Worm (Caenorhabditis elegans): Measurements from ENCODE around the gene rpl-32.
A peak's percentile ranks its signal among the peaks of the same experiment; 100 is the strongest.

The rpl-32 gene

DNA sequence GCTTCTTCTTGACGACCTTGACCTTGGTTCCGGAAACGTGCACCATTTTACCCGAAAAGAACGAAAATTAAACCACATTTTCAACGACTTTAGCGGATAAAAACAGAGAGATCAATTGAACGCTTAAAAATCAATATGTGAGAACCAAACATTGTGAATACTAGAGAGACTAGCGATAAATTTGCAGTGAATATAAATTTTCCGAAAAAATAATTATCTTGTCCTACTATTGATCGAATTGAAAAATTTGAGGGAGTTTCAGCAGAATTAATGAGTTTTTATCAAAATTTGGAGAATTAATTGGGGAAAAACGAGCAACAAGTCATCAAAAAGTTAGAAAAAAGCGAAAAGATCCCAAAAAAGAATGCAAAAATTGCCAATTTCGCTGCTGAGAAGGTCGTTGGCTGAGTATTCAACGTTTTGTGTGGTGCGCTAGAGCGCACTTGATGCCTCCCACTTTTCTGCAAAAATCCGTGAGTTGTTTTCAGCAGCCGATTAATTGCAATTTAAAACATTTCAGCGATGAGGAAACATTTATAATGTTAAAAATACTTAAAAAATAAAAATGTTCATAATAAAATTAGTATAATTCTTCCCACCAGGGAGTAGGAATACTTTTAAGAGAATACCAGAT lies at the start of gene rpl-32:
rpl-32 (minus strand) TSS at position 51 of the 634 bp plus-strand sequence.
- TF ChIP-seq nhr-11 (tag; optimal IDR thresholded peaks at IDR 0.05) = peak; percentile 81
- TF ChIP-seq lin-15B (tag; optimal IDR thresholded peaks at IDR 0.05) = peak; percentile 32
- TF ChIP-seq lin-13 (GFP tag; optimal IDR thresholded peaks at IDR 0.05) = peak; percentile 70
- peak; percentile 97 for TF ChIP-seq lin-38 (GFP tag; IDR thresholded peaks at IDR 0.05)
- peak; percentile 80 for TF ChIP-seq mes-2 (tag; optimal IDR thresholded peaks at IDR 0.05; ENCODE audit: poor library complexity, severe bottlenecking)
- no peak for TF ChIP-seq snpc-1.2 (GFP tag; IDR thresholded peaks at IDR 0.05)
- TF ChIP-seq rbr-2 (tag; optimal IDR thresholded peaks at IDR 0.05) = peak; percentile 74
- peak; percentile 76 for TF ChIP-seq nhr-28 (tag; optimal IDR thresholded peaks at IDR 0.05)
- TF ChIP-seq dve-1 (tag; optimal IDR thresholded peaks at IDR 0.05; ENCODE audit: insufficient read depth) = peak; percentile 86
- peak; percentile 71 for TF ChIP-seq dpl-1 (GFP tag; optimal IDR thresholded peaks at IDR 0.05)
- TF ChIP-seq unc-130 (GFP tag; optimal IDR thresholded peaks at IDR 0.05) = peak; percentile 66
- no peak for TF ChIP-seq T26A8.4 (GFP tag; IDR thresholded peaks at IDR 0.05)
- peak; percentile 6 to 90 for TF ChIP-seq lsy-2 (tag; optimal IDR thresholded peaks at IDR 0.05)
- TF ChIP-seq daf-16 (GFP tag; optimal IDR thresholded peaks at IDR 0.05) = no peak
- peak; percentile 17 for TF ChIP-seq daf-16 (tag; optimal IDR thresholded peaks at IDR 0.05)
- peak; percentile 76 for TF ChIP-seq hlh-30 (tag; optimal IDR thresholded peaks at IDR 0.05; ENCODE audit: insufficient read depth)
- TF ChIP-seq aha-1 (tag) = peak; percentile 78
- no peak for TF ChIP-seq lim-7 (GFP tag; IDR thresholded peaks at IDR 0.05)
- TF ChIP-seq hlh-11 (tag; optimal IDR thresholded peaks at IDR 0.05) = peak; percentile 76
- TF ChIP-seq zip-2 (tag; optimal IDR thresholded peaks at IDR 0.05) = no peak
- TF ChIP-seq pha-4 (GFP tag; IDR thresholded peaks at IDR 0.05) = 0 out of 2 replicates have a peak, but pooled peaks have one; percentile 26
- peak; percentile 71 for TF ChIP-seq pha-4 (tag; optimal IDR thresholded peaks at IDR 0.05)
- TF ChIP-seq daf-19 (GFP tag; conservative IDR thresholded peaks at IDR 0.05) = 0 out of 2 replicates have a peak, but pooled peaks have one; percentile 17
- peak; percentile 33 for TF ChIP-seq nhr-25 (tag; optimal IDR thresholded peaks at IDR 0.05; ENCODE audit: borderline replicate concordance, insufficient read depth)
- TF ChIP-seq mdt-29 (GFP tag; IDR thresholded peaks at IDR 0.05) = no peak
- TF ChIP-seq dmd-6 (GFP tag; IDR thresholded peaks at IDR 0.05) = peak; percentile 50
- no peak for TF ChIP-seq nhr-42 (GFP tag; IDR thresholded peaks at IDR 0.05)
- TF ChIP-seq fos-1 (tag; optimal IDR thresholded peaks at IDR 0.05) = no peak
- peak; percentile 94 for TF ChIP-seq nhr-77 (tag; optimal IDR thresholded peaks at IDR 0.05)
- no peak for TF ChIP-seq unc-39 (tag; optimal IDR thresholded peaks at IDR 0.05)
- peak; percentile 25 for TF ChIP-seq nhr-102 (tag; optimal IDR thresholded peaks at IDR 0.05)
- peak in 1 of 2 experiments; percentile 70 for TF ChIP-seq hif-1 (tag; optimal IDR thresholded peaks at IDR 0.05)
- TF ChIP-seq saeg-2 (GFP tag; IDR thresholded peaks at IDR 0.05) = no peak
- TF ChIP-seq mep-1 (tag; optimal IDR thresholded peaks at IDR 0.05) = peak; percentile 84
- TF ChIP-seq egl-27 (tag; optimal IDR thresholded peaks at IDR 0.05) = no peak
- TF ChIP-seq zfp-2 (tag; optimal IDR thresholded peaks at IDR 0.05) = no peak
- no peak for TF ChIP-seq attf-4 (tag; optimal IDR thresholded peaks at IDR 0.05)
- TF ChIP-seq fkh-10 (GFP tag; optimal IDR thresholded peaks at IDR 0.05) = peak; percentile 14
- peak; percentile 81 for TF ChIP-seq nhr-6 (tag; optimal IDR thresholded peaks at IDR 0.05)
- TF ChIP-seq Y105C5A.15 (GFP tag; IDR thresholded peaks at IDR 0.05) = 0 out of 2 replicates have a peak, but pooled peaks have one; percentile 6
- no peak for TF ChIP-seq lir-3 (tag; optimal IDR thresholded peaks at IDR 0.05)
- TF ChIP-seq ama-1 (optimal IDR thresholded peaks at IDR 0.05) = peak; percentile 17
- peak; percentile 14 for TF ChIP-seq F37D6.2 (tag; optimal IDR thresholded peaks at IDR 0.05)
- peak; percentile 82 for TF ChIP-seq T20F7.1 (GFP tag; optimal IDR thresholded peaks at IDR 0.05)
- TF ChIP-seq hmg-1.1 (GFP tag; IDR thresholded peaks at IDR 0.05) = peak; percentile 51
- no peak for TF ChIP-seq F10B5.3 (tag; optimal IDR thresholded peaks at IDR 0.05)

Measured in whole organism, L4 larva.